Fruit fly (Drosophila melanogaster): ENCODE measurements around the gene Nup154.

DNA sequence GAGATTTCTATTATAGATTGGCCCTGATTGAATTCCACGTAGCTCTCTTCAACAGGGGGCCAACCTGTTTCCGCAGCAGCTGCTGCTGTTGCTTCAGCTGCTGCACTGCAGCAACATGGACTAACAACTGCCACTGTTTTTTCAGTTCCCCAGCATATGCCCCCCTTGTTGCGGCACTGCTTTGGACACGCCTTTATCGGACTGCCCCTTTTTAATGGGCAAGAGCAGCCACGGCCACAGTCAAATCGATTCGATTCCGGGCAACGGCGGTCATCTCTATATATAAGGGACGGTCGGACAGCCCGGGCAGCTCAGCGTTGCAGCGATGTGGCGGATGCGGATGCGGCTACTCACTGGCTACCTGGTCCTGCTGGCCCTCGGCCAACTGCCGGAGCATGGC, 10.7 kb downstream of the Nup154 start, which contains the start of gene Acp32CD:
- no peak for TF ChIP-seq Mnt (GFP tag; optimal IDR thresholded peaks at IDR 0.05)
- no peak for TF ChIP-seq CG14711 (tag; optimal IDR thresholded peaks at IDR 0.05)
- TF ChIP-seq bab1 (GFP tag; optimal IDR thresholded peaks at IDR 0.05): no peak

Data from whole organism, adult.